Fruit fly (Drosophila melanogaster) whole organism, embryonic: ENCODE measurements around the gene mRpS31.

Experiments
- Bgb ChIP-seq: fragments of 200-800 bp; sonication (Bioruptor generic); IDR thresholded peaks from 2 replicates; pipeline ENCODE4 v1.3.6; 2022; ENCODE audit warnings: missing biosample characterization, missing genetic modification characterization; ENCODE audit not compliant: partially characterized antibody
- CG10565 ChIP-seq: fragments of 200-800 bp; sonication (Bioruptor generic); optimal IDR thresholded peaks from 3 replicates; lab custom pipeline; 2016; ENCODE audit warnings: missing biosample characterization, mild to moderate bottlenecking, missing genetic modification characterization
- CG11504 ChIP-seq: fragments of 200-800 bp; sonication (Bioruptor generic); optimal IDR thresholded peaks from 3 replicates; lab custom pipeline; 2019; ENCODE audit warnings: missing biosample characterization, mild to moderate bottlenecking, missing genetic modification characterization, moderate library complexity
- CG13424 ChIP-seq: fragments of 200-800 bp; sonication (Bioruptor generic); optimal IDR thresholded peaks from 2 replicates; lab custom pipeline; 2019; ENCODE audit warnings: missing biosample characterization, mild to moderate bottlenecking, missing genetic modification characterization, moderate library complexity
- CG13775 ChIP-seq: fragments of 200-800 bp; sonication (Bioruptor generic); optimal IDR thresholded peaks from 3 replicates; lab custom pipeline; 2017; ENCODE audit warnings: missing biosample characterization, mild to moderate bottlenecking, missing genetic modification characterization
- CG2889 ChIP-seq: fragments of 200-800 bp; sonication (Bioruptor generic); IDR thresholded peaks from 3 replicates; pipeline ENCODE4 v1.3.6; 2022; ENCODE audit warnings: missing biosample characterization, missing genetic modification characterization
- CG31224 ChIP-seq: fragments of 200-800 bp; sonication (Bioruptor generic); IDR thresholded peaks from 2 replicates; pipeline ENCODE4 v1.3.6; 2022; ENCODE audit warnings: missing biosample characterization, missing genetic modification characterization
- CG34376 ChIP-seq: fragments of 200-800 bp; sonication (Bioruptor generic); optimal IDR thresholded peaks from 2 replicates; lab custom pipeline; 2018; ENCODE audit warnings: missing biosample characterization, mild to moderate bottlenecking, missing genetic modification characterization
- CG43689 ChIP-seq: fragments of 200-800 bp; sonication (Bioruptor generic); IDR thresholded peaks from 2 replicates; pipeline ENCODE4 v1.3.6; 2022; ENCODE audit warnings: missing biosample characterization, missing genetic modification characterization
- CG4707 ChIP-seq: fragments of 200-800 bp; sonication (Bioruptor generic); optimal IDR thresholded peaks from 2 replicates; lab custom pipeline; 2018; ENCODE audit warnings: missing biosample characterization, mild to moderate bottlenecking, missing genetic modification characterization, moderate library complexity
- CG5245 ChIP-seq: fragments of 200-800 bp; sonication (Bioruptor generic); optimal IDR thresholded peaks from 3 replicates; lab custom pipeline; 2016; ENCODE audit warnings: missing biosample characterization, missing genetic modification characterization
- CG6175 ChIP-seq: fragments of 200-800 bp; sonication (Bioruptor generic); IDR thresholded peaks from 3 replicates; pipeline ENCODE4 v1.3.6; 2022; ENCODE audit warnings: missing biosample characterization, missing genetic modification characterization
- CG6254 ChIP-seq: fragments of 200-800 bp; sonication (Bioruptor generic); optimal IDR thresholded peaks from 3 replicates; lab custom pipeline; 2017; ENCODE audit warnings: mild to moderate bottlenecking, missing biosample characterization, missing genetic modification reagents, missing genetic modification characterization
- CG7556 ChIP-seq: fragments of 200-800 bp; sonication (Bioruptor generic); optimal IDR thresholded peaks from 2 replicates; lab custom pipeline; 2017; ENCODE audit warnings: missing biosample characterization, mild to moderate bottlenecking, missing genetic modification characterization
- D19B ChIP-seq: fragments of 200-800 bp; sonication (Bioruptor generic); optimal IDR thresholded peaks from 2 replicates; lab custom pipeline; 2017; ENCODE audit warnings: missing biosample characterization, mild to moderate bottlenecking, missing genetic modification characterization
- Dll ChIP-seq: fragments of 200-800 bp; sonication (Bioruptor generic); IDR thresholded peaks from 4 replicates; pipeline ENCODE4 v1.3.6; 2022; ENCODE audit warnings: missing biosample characterization, missing genetic modification characterization; ENCODE audit not compliant: partially characterized antibody
- Ets65A ChIP-seq: fragments of 200-800 bp; sonication (Bioruptor generic); peaks from one replicate; lab custom pipeline; 2016; ENCODE audit warnings: missing biosample characterization, missing genetic modification characterization
- Ets97D ChIP-seq: fragments of 200-800 bp; sonication (Bioruptor generic); optimal IDR thresholded peaks from 3 replicates; lab custom pipeline; 2016; ENCODE audit warnings: missing biosample characterization, missing genetic modification characterization
- Lhr ChIP-seq: fragments of 200-800 bp; sonication (Bioruptor generic); optimal IDR thresholded peaks from 3 replicates; lab custom pipeline; 2017; ENCODE audit warnings: mild to moderate bottlenecking, missing biosample characterization, missing genetic modification reagents, missing genetic modification characterization
- Lim3 ChIP-seq: fragments of 200-800 bp; sonication (Bioruptor generic); IDR thresholded peaks from 2 replicates; pipeline ENCODE4 v1.3.6; 2022; ENCODE audit warnings: missing biosample characterization, missing genetic modification characterization
- Myb ChIP-seq: fragments of 200-800 bp; sonication (Bioruptor generic); optimal IDR thresholded peaks from 2 replicates; lab custom pipeline; 2016; ENCODE audit warnings: missing biosample characterization, missing genetic modification characterization
- Oli ChIP-seq: fragments of 200-800 bp; sonication (Bioruptor generic); optimal IDR thresholded peaks from 2 replicates; lab custom pipeline; 2018; ENCODE audit warnings: missing biosample characterization, mild to moderate bottlenecking, missing genetic modification characterization, moderate library complexity
- Ravus ChIP-seq: fragments of 200-800 bp; sonication (Bioruptor generic); IDR thresholded peaks from 2 replicates; pipeline ENCODE4 v1.3.6; 2022; ENCODE audit warnings: missing biosample characterization, missing genetic modification characterization
- Tbp ChIP-seq: fragments of >200 bp; optimal IDR thresholded peaks from 2 replicates; lab custom pipeline; 2018; ENCODE audit warnings: missing biosample characterization, missing genetic modification characterization
- Vsx1 ChIP-seq: fragments of 200-800 bp; sonication (Bioruptor generic); optimal IDR thresholded peaks from 2 replicates; lab custom pipeline; 2017; ENCODE audit warnings: missing biosample characterization, mild to moderate bottlenecking, missing genetic modification characterization, missing genetic modification reagents
- aop ChIP-seq: fragments of 200-800 bp; sonication (Bioruptor generic); IDR thresholded peaks from 2 replicates; pipeline ENCODE4 v1.3.6; 2022; ENCODE audit warnings: missing biosample characterization, missing genetic modification characterization
- ato ChIP-seq: fragments of 200-800 bp; sonication (Bioruptor generic); IDR thresholded peaks from 2 replicates; pipeline ENCODE4 v1.3.6; 2022; ENCODE audit warnings: missing biosample characterization, missing genetic modification characterization; ENCODE audit not compliant: partially characterized antibody
- caup ChIP-seq: fragments of 200-800 bp; sonication (Bioruptor generic); optimal IDR thresholded peaks from 3 replicates; lab custom pipeline; 2017; ENCODE audit warnings: missing biosample characterization, mild to moderate bottlenecking, missing genetic modification characterization, moderate library complexity; ENCODE audit not compliant: severe bottlenecking
- da ChIP-seq: fragments of 200-800 bp; sonication (Bioruptor generic); optimal IDR thresholded peaks from 2 replicates; lab custom pipeline; 2016; ENCODE audit warnings: missing biosample characterization, missing genetic modification characterization
- dimm ChIP-seq: fragments of 200-800 bp; sonication (Bioruptor generic); IDR thresholded peaks from 2 replicates; pipeline ENCODE4 v1.3.6; 2022; ENCODE audit warnings: missing biosample characterization, missing genetic modification characterization
- dysf ChIP-seq: fragments of 200-800 bp; sonication (Bioruptor generic); IDR thresholded peaks from 3 replicates; pipeline ENCODE4 v1.3.6; 2022; ENCODE audit warnings: missing biosample characterization, missing genetic modification characterization
- fd3F ChIP-seq: fragments of 200-800 bp; sonication (Bioruptor generic); optimal IDR thresholded peaks from 2 replicates; lab custom pipeline; 2018; ENCODE audit warnings: missing biosample characterization, mild to moderate bottlenecking, missing genetic modification characterization, moderate library complexity
- fd64A ChIP-seq: fragments of 200-800 bp; sonication (Bioruptor generic); optimal IDR thresholded peaks from 3 replicates; lab custom pipeline; 2018; ENCODE audit warnings: missing biosample characterization, mild to moderate bottlenecking, missing genetic modification characterization
- gce ChIP-seq: fragments of 200-800 bp; sonication (Bioruptor generic); IDR thresholded peaks from 3 replicates; pipeline ENCODE4 v1.3.6; 2022; ENCODE audit warnings: missing biosample characterization, missing genetic modification characterization
- ken ChIP-seq: fragments of 200-800 bp; sonication (Bioruptor generic); IDR thresholded peaks from 3 replicates; pipeline ENCODE4 v1.3.6; 2022; ENCODE audit warnings: missing biosample characterization, missing genetic modification characterization
- knrl ChIP-seq: fragments of 200-800 bp; sonication (Bioruptor generic); IDR thresholded peaks from 3 replicates; pipeline ENCODE4 v1.3.6; 2022; ENCODE audit warnings: missing biosample characterization, missing genetic modification characterization; ENCODE audit not compliant: partially characterized antibody
- luna ChIP-seq: fragments of 200-800 bp; sonication (Bioruptor generic); optimal IDR thresholded peaks from 2 replicates; lab custom pipeline; 2016; ENCODE audit warnings: missing biosample characterization, missing genetic modification characterization
- nau ChIP-seq: fragments of 200-800 bp; sonication (Bioruptor generic); optimal IDR thresholded peaks from 3 replicates; lab custom pipeline; 2017; ENCODE audit warnings: missing biosample characterization, mild to moderate bottlenecking, missing genetic modification characterization, missing genetic modification reagents
- nerfin-2 ChIP-seq: fragments of 200-800 bp; sonication (Bioruptor generic); IDR thresholded peaks from 2 replicates; pipeline ENCODE4 v1.3.6; 2022; ENCODE audit warnings: missing biosample characterization, missing genetic modification characterization; ENCODE audit not compliant: partially characterized antibody
- pb ChIP-seq: fragments of 200-800 bp; sonication (Bioruptor generic); optimal IDR thresholded peaks from 3 replicates; lab custom pipeline; 2016; ENCODE audit warnings: missing biosample characterization, missing genetic modification characterization
- pita ChIP-seq: fragments of 200-800 bp; sonication (Bioruptor generic); optimal IDR thresholded peaks from 2 replicates; lab custom pipeline; 2017; ENCODE audit warnings: missing biosample characterization, mild to moderate bottlenecking, missing genetic modification characterization
- row ChIP-seq: fragments of 200-800 bp; sonication (Bioruptor generic); IDR thresholded peaks from 3 replicates; pipeline ENCODE4 v1.3.6; 2022; ENCODE audit warnings: missing biosample characterization, missing genetic modification characterization
- sens ChIP-seq: fragments of 200-800 bp; sonication (Bioruptor generic); peaks from one replicate; lab custom pipeline; 2016; ENCODE audit warnings: missing biosample characterization, missing genetic modification characterization
- slou ChIP-seq: fragments of 200-800 bp; sonication (Bioruptor generic); optimal IDR thresholded peaks from 3 replicates; lab custom pipeline; 2016; ENCODE audit warnings: missing biosample characterization, missing genetic modification characterization
- trh ChIP-seq: fragments of 200-800 bp; sonication (Bioruptor generic); optimal IDR thresholded peaks from 2 replicates; lab custom pipeline; 2016; ENCODE audit warnings: missing biosample characterization, missing genetic modification characterization
- ttk ChIP-seq: fragments of 200-800 bp; sonication (Bioruptor generic); IDR thresholded peaks from 2 replicates; pipeline ENCODE4 v2.1.2; 2022; ENCODE audit warnings: missing biosample characterization, missing genetic modification characterization
- tup ChIP-seq: fragments of 200-800 bp; sonication (Bioruptor generic); optimal IDR thresholded peaks from 2 replicates; lab custom pipeline; 2016; ENCODE audit warnings: missing biosample characterization, mild to moderate bottlenecking, missing genetic modification characterization, moderate library complexity
- unc-4 ChIP-seq: fragments of 200-800 bp; sonication (Bioruptor generic); IDR thresholded peaks from 2 replicates; pipeline ENCODE4 v1.3.6; 2022; ENCODE audit warnings: missing biosample characterization, missing genetic modification characterization; ENCODE audit not compliant: partially characterized antibody
- vfl ChIP-seq: fragments of 200-800 bp; sonication (Bioruptor generic); optimal IDR thresholded peaks from 2 replicates; lab custom pipeline; 2016; ENCODE audit warnings: missing biosample characterization, missing genetic modification characterization

Gene mRpS31

DNA sequence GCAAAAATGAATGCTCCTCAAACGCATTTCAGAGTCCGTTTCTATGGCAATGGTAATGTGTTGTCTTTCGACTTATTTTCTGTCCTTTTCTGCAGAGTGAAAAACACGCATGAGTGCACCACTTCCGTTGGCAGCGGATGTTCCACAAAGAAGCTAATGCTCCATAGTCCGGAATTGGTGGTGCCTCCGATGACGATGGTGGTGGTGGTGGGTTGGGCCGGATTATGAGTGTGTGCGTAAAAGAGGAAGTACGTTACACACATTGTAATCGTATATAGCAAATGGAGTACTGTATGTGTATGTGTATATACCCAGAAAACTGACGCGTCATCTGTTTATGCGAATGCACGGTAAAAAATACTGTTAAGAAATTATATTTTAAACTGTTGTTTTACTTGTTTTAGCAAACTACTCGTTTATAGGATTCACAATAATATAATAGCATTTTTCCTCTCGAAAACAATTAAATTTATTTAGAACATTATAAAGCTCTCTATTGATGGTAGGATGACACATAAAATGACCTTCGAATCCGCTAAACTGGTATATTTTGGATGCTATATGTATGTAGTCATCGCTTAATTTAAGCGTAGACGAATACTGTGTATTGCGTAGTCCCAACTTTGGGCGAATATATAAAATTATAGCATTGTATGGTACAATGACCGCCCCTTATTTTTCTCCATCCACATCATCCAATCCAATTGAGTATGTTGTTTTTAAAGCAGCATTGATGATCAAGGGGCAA, 40.3 kb downstream of the mRpS31 start (continued):
- TF ChIP-seq Lhr: no peak
- peak; percentile 93 for TF ChIP-seq sens (GFP tag; lab: Kevin White, UChicago)
- TF ChIP-seq Ets65A (GFP tag; lab: Kevin White, UChicago): peak; percentile 76
- TF ChIP-seq nerfin-2 (GFP tag; lab: Robert Waterston, UW): no peak
- peak; percentile 64 for TF ChIP-seq dysf (GFP tag; lab: Robert Waterston, UW)
- TF ChIP-seq caup (GFP tag; lab: Kevin White, UChicago): no peak
- no peak for TF ChIP-seq tup
- TF ChIP-seq D19B: no peak
- peak; percentile 52 for TF ChIP-seq Oli
- TF ChIP-seq nau (GFP tag; lab: Kevin White, UChicago): no peak
- TF ChIP-seq vfl (GFP tag; lab: Kevin White, UChicago): no peak
- TF ChIP-seq unc-4 (GFP tag; lab: Robert Waterston, UW): no peak
- TF ChIP-seq CG6175: 0 out of 3 replicates have a peak, but pooled peaks have one; percentile 47
- TF ChIP-seq ato: no peak
- TF ChIP-seq fd64A (GFP tag; lab: Kevin White, UChicago): no peak
- no peak for TF ChIP-seq ken (GFP tag; lab: Robert Waterston, UW)
- no peak for TF ChIP-seq slou (GFP tag; lab: Kevin White, UChicago)
- no peak for TF ChIP-seq CG2889 (GFP tag; lab: Robert Waterston, UW)
- TF ChIP-seq fd3F: peak; percentile 3
- no peak for TF ChIP-seq trh (GFP tag; lab: Kevin White, UChicago)
- TF ChIP-seq Tbp (GFP tag; lab: Kevin White, UChicago): no peak
- TF ChIP-seq Ravus (GFP tag; lab: Robert Waterston, UW): peak; percentile 6; the same call in 1 of the 2 replicates
- TF ChIP-seq aop (GFP tag; lab: Robert Waterston, UW): 0 out of 2 replicates have a peak, but pooled peaks have one; percentile 22
- TF ChIP-seq Vsx1 (GFP tag; lab: Kevin White, UChicago): no peak
- no peak for TF ChIP-seq CG4707 (GFP tag; lab: Kevin White, UChicago)
- TF ChIP-seq CG13775 (GFP tag; lab: Kevin White, UChicago): no peak
- TF ChIP-seq luna (GFP tag; lab: Kevin White, UChicago): no peak
- TF ChIP-seq CG10565: no peak
- TF ChIP-seq gce (GFP tag; lab: Robert Waterston, UW): peak; percentile 83; the same call in 2 of the 3 replicates
- no peak for TF ChIP-seq pb
- no peak for TF ChIP-seq CG43689 (GFP tag; lab: Robert Waterston, UW)
- TF ChIP-seq Bgb (GFP tag; lab: Robert Waterston, UW): no peak
- no peak for TF ChIP-seq Dll (GFP tag; lab: Robert Waterston, UW)
- TF ChIP-seq CG7556 (GFP tag; lab: Kevin White, UChicago): peak; percentile 75
- TF ChIP-seq pita (GFP tag; lab: Kevin White, UChicago): no peak
- no peak for TF ChIP-seq dimm (GFP tag; lab: Robert Waterston, UW)
- TF ChIP-seq CG5245: no peak
- no peak for TF ChIP-seq da (GFP tag; lab: Kevin White, UChicago)
- TF ChIP-seq Ets97D (GFP tag; lab: Kevin White, UChicago): no peak
- peak; percentile 31; the same call in 1 of the 2 replicates for TF ChIP-seq CG31224
- no peak for TF ChIP-seq Myb (GFP tag; lab: Kevin White, UChicago)
- TF ChIP-seq row (GFP tag; lab: Robert Waterston, UW): peak; percentile 4; the same call in 2 of the 3 replicates
- peak; percentile 22 for TF ChIP-seq CG13424 (tag; lab: Kevin White, UChicago)
- TF ChIP-seq CG34376 (GFP tag; lab: Kevin White, UChicago): no peak
- TF ChIP-seq CG11504 (tag; lab: Kevin White, UChicago): peak; percentile 57
- peak; percentile 47 for TF ChIP-seq CG6254 (GFP tag; lab: Kevin White, UChicago)
- TF ChIP-seq knrl: no peak
- no peak for TF ChIP-seq Lim3 (GFP tag; lab: Robert Waterston, UW)
- peak; percentile 27; the same call in 1 of the 2 replicates for TF ChIP-seq ttk
